Worm (Caenorhabditis elegans): ENCODE results near the gene srxa-8.

DNA sequence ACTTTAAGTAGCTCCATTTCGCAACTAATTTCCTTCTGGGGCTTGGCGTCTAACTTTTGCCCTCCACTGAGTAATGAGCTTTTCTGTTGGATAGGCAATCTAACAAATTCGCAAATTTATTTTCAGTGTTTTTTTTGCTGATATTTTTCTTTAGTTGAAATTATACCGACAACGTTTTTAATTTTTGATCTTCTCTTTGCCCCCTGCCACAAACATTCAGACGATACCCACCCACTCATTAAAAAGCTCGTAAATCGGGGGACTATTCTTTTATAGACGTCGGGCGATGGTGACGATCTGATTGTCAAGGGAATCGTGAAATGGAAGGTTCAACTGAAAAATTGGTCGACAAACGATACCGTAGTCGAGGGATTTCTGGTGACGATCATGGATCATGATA, 15.1 kb upstream of the srxa-8 start:
- TF ChIP-seq ZK546.5 (tag; optimal IDR thresholded peaks at IDR 0.05) (no peak), ceh-82 (tag; optimal IDR thresholded peaks at IDR 0.05) (no peak), R02D3.7 (tag; optimal IDR thresholded peaks at IDR 0.05) (no peak), nhr-6 (tag; optimal IDR thresholded peaks at IDR 0.05) (no peak), aly-2 (tag; optimal IDR thresholded peaks at IDR 0.05) (no peak)

All from whole organism, L2 larva.